Worm (Caenorhabditis elegans) whole organism, early embryonic: ENCODE data around the gene B0393.9.
A peak's percentile ranks its signal among the peaks of the same experiment; 100 is the strongest.

Experiments
- B0310.2 ChIP-seq: sonication (generic microtip); optimal IDR thresholded peaks from 2 replicates; lab custom pipeline; 2016; ENCODE audit warnings: mild to moderate bottlenecking, missing genetic modification characterization, missing compliant biosample characterization
- F13C5.2 ChIP-seq: sonication (generic microtip); optimal IDR thresholded peaks from 2 replicates; lab custom pipeline; 2017; ENCODE audit warnings: mild to moderate bottlenecking, missing genetic modification characterization, inconsistent platforms, missing compliant biosample characterization
- aly-1 ChIP-seq: sonication (generic microtip); optimal IDR thresholded peaks from 2 replicates; lab custom pipeline; 2016; ENCODE audit warnings: missing genetic modification characterization, missing compliant biosample characterization
- ama-1 ChIP-seq: fragments of 150-350 bp; optimal IDR thresholded peaks from 2 replicates; lab custom pipeline; 2014
- ceh-13 ChIP-seq: fragments of 200-800 bp; sonication (Bioruptor generic); optimal IDR thresholded peaks from 2 replicates; lab custom pipeline; 2018; ENCODE audit warnings: mild to moderate bottlenecking, missing genetic modification characterization, missing compliant biosample characterization
- ceh-36 ChIP-seq: sonication (generic microtip); optimal IDR thresholded peaks from 2 replicates; lab custom pipeline; 2016; ENCODE audit warnings: missing genetic modification characterization, inconsistent platforms, missing compliant biosample characterization
- ets-7 ChIP-seq: sonication (generic microtip); optimal IDR thresholded peaks from 2 replicates; lab custom pipeline; 2016; ENCODE audit warnings: missing genotype, missing genetic modification characterization, missing compliant biosample characterization
- flt-1 ChIP-seq: fragments of 200-800 bp; sonication (Bioruptor generic); IDR thresholded peaks from 2 replicates; pipeline ENCODE4 v1.3.6; 2022; ENCODE audit warnings: missing genetic modification characterization, missing compliant biosample characterization
- hmbx-1 ChIP-seq: sonication (generic microtip); optimal IDR thresholded peaks from 2 replicates; lab custom pipeline; 2016; ENCODE audit warnings: mild to moderate bottlenecking, missing genetic modification characterization, missing compliant biosample characterization
- hmg-4 ChIP-seq: fragments of 200-800 bp; sonication (Bioruptor generic); optimal IDR thresholded peaks from 2 replicates; lab custom pipeline; 2018; ENCODE audit warnings: mild to moderate bottlenecking, missing genetic modification characterization, missing compliant biosample characterization
- hnd-1 ChIP-seq: sonication (generic microtip); optimal IDR thresholded peaks from 2 replicates; lab custom pipeline; 2016; ENCODE audit warnings: missing genetic modification characterization, missing compliant biosample characterization
- pes-1 ChIP-seq: fragments of 200-800 bp; sonication (Bioruptor generic); IDR thresholded peaks from 2 replicates; pipeline ENCODE4 v1.3.6; 2022; ENCODE audit warnings: missing genetic modification reagents, missing genetic modification characterization, missing compliant biosample characterization
- scrt-1 ChIP-seq: fragments of 200-800 bp; sonication (Bioruptor generic); IDR thresholded peaks from 2 replicates; pipeline ENCODE4 v1.3.6; 2022; ENCODE audit warnings: missing genetic modification characterization, missing compliant biosample characterization
- sea-1 ChIP-seq: fragments of 200-800 bp; sonication (Bioruptor generic); conservative IDR thresholded peaks from 2 replicates; pipeline ENCODE4 v1.3.6; 2022; ENCODE audit warnings: missing genetic modification characterization, missing compliant biosample characterization
- tbx-11 ChIP-seq: fragments of 200-800 bp; sonication (Bioruptor generic); IDR thresholded peaks from 2 replicates; pipeline ENCODE4 v1.3.6; 2022; ENCODE audit warnings: missing genetic modification characterization, missing compliant biosample characterization
- tbx-37 ChIP-seq: fragments of 200-800 bp; sonication (Bioruptor generic); conservative IDR thresholded peaks from 2 replicates; pipeline ENCODE4 v1.3.6; 2022; ENCODE audit warnings: missing genetic modification reagents, missing genetic modification characterization, missing compliant biosample characterization
- tra-4 ChIP-seq: sonication (generic microtip); optimal IDR thresholded peaks from 2 replicates; lab custom pipeline; 2017; ENCODE audit warnings: missing genetic modification characterization, missing compliant biosample characterization

Gene B0393.9

ce11 chrIII:4763509-4763908 lies 16.4 kb downstream of the B0393.9 start, which contains the start of gene B0393.4:
Gene B0393.4, minus strand, starts transcription at chrIII:4763609.
- TF ChIP-seq ets-7 (tag; lab: Kevin White, UChicago) (no peak), hnd-1 (tag; lab: Kevin White, UChicago) (no peak), scrt-1 (GFP tag; lab: Robert Waterston, UW) (no peak), tbx-11 (GFP tag; lab: Robert Waterston, UW) (no peak), flt-1 (no peak), B0310.2 (no peak), ceh-13 (GFP tag; lab: Kevin White, UChicago) (no peak), hmbx-1 (tag; lab: Kevin White, UChicago) (no peak), tbx-37 (GFP tag; lab: Robert Waterston, UW) (no peak), ceh-36 (tag; lab: Kevin White, UChicago) (no peak), sea-1 (GFP tag; lab: Robert Waterston, UW) (no peak), ama-1 (lab: Kevin White, UChicago) (no peak), hmg-4 (GFP tag; lab: Kevin White, UChicago) (no peak)

ce11 chrIII:4762846-4763245 lies 17.1 kb downstream of the B0393.9 start:
- TF ChIP-seq hmg-4 (GFP tag; lab: Kevin White, UChicago), result no peak
- TF ChIP-seq tbx-11 (GFP tag; lab: Robert Waterston, UW), result no peak
- no peak for TF ChIP-seq tra-4 (tag; lab: Kevin White, UChicago)
- TF ChIP-seq scrt-1 (GFP tag; lab: Robert Waterston, UW), result no peak
- TF ChIP-seq pes-1, result no peak
- TF ChIP-seq ama-1 (lab: Kevin White, UChicago), result no peak
- TF ChIP-seq hmbx-1 (tag; lab: Kevin White, UChicago), result no peak
- no peak for TF ChIP-seq F13C5.2 (tag; lab: Kevin White, UChicago)
- TF ChIP-seq flt-1, result no peak
- TF ChIP-seq sea-1 (GFP tag; lab: Robert Waterston, UW), result no peak
- TF ChIP-seq B0310.2, result no peak

- peak; percentile 44; the same call in 1 of the 2 replicates for TF ChIP-seq sea-1 (GFP tag; lab: Robert Waterston, UW)
- no peak for TF ChIP-seq ceh-13 (GFP tag; lab: Kevin White, UChicago)
- TF ChIP-seq ceh-36 (tag; lab: Kevin White, UChicago), result peak; percentile 56
- TF ChIP-seq hnd-1 (tag; lab: Kevin White, UChicago), result peak; percentile 40
- TF ChIP-seq hmbx-1 (tag; lab: Kevin White, UChicago), result no peak
- TF ChIP-seq hmg-4 (GFP tag; lab: Kevin White, UChicago), result peak; percentile 71
- no peak for TF ChIP-seq pes-1
- TF ChIP-seq aly-1 (tag; lab: Kevin White, UChicago), result no peak
- TF ChIP-seq F13C5.2 (tag; lab: Kevin White, UChicago), result peak; percentile 94
- TF ChIP-seq tra-4 (tag; lab: Kevin White, UChicago), result no peak
- 0 out of 2 replicates have a peak, but pooled peaks have one; percentile 65 for TF ChIP-seq scrt-1 (GFP tag; lab: Robert Waterston, UW)
- TF ChIP-seq ets-7 (tag; lab: Kevin White, UChicago), result peak; percentile 10
- TF ChIP-seq tbx-37 (GFP tag; lab: Robert Waterston, UW), result no peak
- peak; percentile 80; the same call in 1 of the 2 replicates for TF ChIP-seq flt-1
- TF ChIP-seq tbx-11 (GFP tag; lab: Robert Waterston, UW), result peak; percentile 56; the same call in 1 of the 2 replicates
- no peak for TF ChIP-seq ama-1 (lab: Kevin White, UChicago)
- peak; percentile 34 for TF ChIP-seq B0310.2
Observed at ce11 chrIII:4756983-4757382, 23.0 kb downstream of the B0393.9 start, which contains the start of gene fbxl-2. Gene fbxl-2, plus strand, starts transcription at chrIII:4757260.

ce11 chrIII:4754001-4754561 lies 25.9 kb downstream of the B0393.9 start, which contains the start of the genes rps-0 and rbg-3:
Gene rps-0, minus strand, starts transcription at chrIII:4754051.
Gene rbg-3, plus strand, starts transcription at chrIII:4754424.
- TF ChIP-seq ama-1 (lab: Kevin White, UChicago) (no peak), F13C5.2 (tag; lab: Kevin White, UChicago) (peak; percentile 80)

- no peak for TF ChIP-seq pes-1
- TF ChIP-seq B0310.2, result no peak
- TF ChIP-seq hmg-4 (GFP tag; lab: Kevin White, UChicago), result no peak
- no peak for TF ChIP-seq sea-1 (GFP tag; lab: Robert Waterston, UW)
- no peak for TF ChIP-seq scrt-1 (GFP tag; lab: Robert Waterston, UW)
Observed at ce11 chrIII:4748666-4749065, 31.3 kb downstream of the B0393.9 start.

- no peak for TF ChIP-seq sea-1 (GFP tag; lab: Robert Waterston, UW)
- TF ChIP-seq ceh-13 (GFP tag; lab: Kevin White, UChicago), result no peak
- no peak for TF ChIP-seq hmg-4 (GFP tag; lab: Kevin White, UChicago)
- TF ChIP-seq tbx-37 (GFP tag; lab: Robert Waterston, UW), result no peak
- TF ChIP-seq ama-1 (lab: Kevin White, UChicago), result no peak
- no peak for TF ChIP-seq hnd-1 (tag; lab: Kevin White, UChicago)
- TF ChIP-seq F13C5.2 (tag; lab: Kevin White, UChicago), result no peak
Observed at ce11 chrIII:4748109-4748508, 31.8 kb downstream of the B0393.9 start, which contains the start of gene col-89. Gene col-89, plus strand, starts transcription at chrIII:4748127.

ce11 chrIII:4745934-4746333 lies 34.0 kb downstream of the B0393.9 start, which contains the start of gene F17C8.6:
Gene F17C8.6, minus strand, starts transcription at chrIII:4746034.
- TF ChIP-seq tbx-37 (GFP tag; lab: Robert Waterston, UW) (no peak), ama-1 (lab: Kevin White, UChicago) (no peak), tbx-11 (GFP tag; lab: Robert Waterston, UW) (no peak), F13C5.2 (tag; lab: Kevin White, UChicago) (no peak), sea-1 (GFP tag; lab: Robert Waterston, UW) (no peak)
